Worm (Caenorhabditis elegans) whole organism, L3 larva: Measurements from ENCODE around the gene abts-4.

Experiments used
- R02D3.7 ChIP-seq: fragments of 150-350 bp; optimal IDR thresholded peaks from 2 replicates; lab custom pipeline; 2014; ENCODE audit warnings: missing biosample characterization, missing genetic modification characterization
- ZK546.5 ChIP-seq: sonication (generic microtip); optimal IDR thresholded peaks from 2 replicates; lab custom pipeline; 2017; ENCODE audit warnings: missing biosample characterization, missing genetic modification characterization
- aly-2 ChIP-seq: fragments of 150-350 bp; optimal IDR thresholded peaks from 2 replicates; lab custom pipeline; 2014; ENCODE audit warnings: missing biosample characterization, missing genetic modification characterization
- ama-1 ChIP-seq: fragments of 150-350 bp; optimal IDR thresholded peaks from 2 replicates; lab custom pipeline; 2018
- ceh-16 ChIP-seq: sonication (generic microtip); optimal IDR thresholded peaks from 2 replicates; lab custom pipeline; 2017; ENCODE audit warnings: missing biosample characterization, missing genetic modification characterization
- ceh-28 ChIP-seq: fragments of 150-350 bp; optimal IDR thresholded peaks from 2 replicates; lab custom pipeline; 2014; ENCODE audit warnings: missing biosample characterization, missing genetic modification reagents, missing genetic modification characterization
- ceh-82 ChIP-seq: fragments of 150-350 bp; optimal IDR thresholded peaks from 2 replicates; lab custom pipeline; 2014; ENCODE audit warnings: missing biosample characterization, missing genetic modification characterization
- daf-12 ChIP-seq: fragments of 150-350 bp; optimal IDR thresholded peaks from 2 replicates; lab custom pipeline; 2014; ENCODE audit warnings: missing biosample characterization, missing genetic modification reagents, missing genetic modification characterization
- egl-27 ChIP-seq: sonication (generic microtip); optimal IDR thresholded peaks from 4 replicates; lab custom pipeline; 2017; ENCODE audit warnings: missing biosample characterization, missing genetic modification reagents, missing genetic modification characterization
- egl-5 ChIP-seq: fragments of 150-350 bp; optimal IDR thresholded peaks from 2 replicates; lab custom pipeline; 2017; ENCODE audit warnings: missing biosample characterization, missing genetic modification reagents, missing genetic modification characterization, inconsistent platforms
- elt-1 ChIP-seq: fragments of 150-350 bp; optimal IDR thresholded peaks from 2 replicates; lab custom pipeline; 2014; ENCODE audit warnings: missing biosample characterization, missing genetic modification characterization
- elt-2 ChIP-seq: sonication (generic microtip); optimal IDR thresholded peaks from 2 replicates; lab custom pipeline; 2016; ENCODE audit warnings: missing genetic modification reagents, mild to moderate bottlenecking, missing genetic modification characterization, missing compliant biosample characterization
- elt-3 ChIP-seq, 3 experiments: fragments of 150-350 bp in 1 of 3; sonication (generic microtip) in 2 of 3; optimal IDR thresholded peaks; 2 replicates in 2 of 3; 4 replicates in 1 of 3; lab custom pipeline; 2014 to 2017; ENCODE audit warnings: missing biosample characterization in 3 of 3, missing genetic modification characterization in 3 of 3
- eor-1 ChIP-seq, 2 experiments: fragments of 150-350 bp; optimal IDR thresholded peaks; 2 replicates each; lab custom pipeline; 2014 to 2018; ENCODE audit warnings: missing biosample characterization in 2 of 2, missing genetic modification characterization in 2 of 2
- fkh-10 ChIP-seq: sonication (generic microtip); optimal IDR thresholded peaks from 2 replicates; lab custom pipeline; 2017; ENCODE audit warnings: missing biosample characterization, missing genetic modification reagents, missing genetic modification characterization
- fkh-2 ChIP-seq: fragments of 150-350 bp; optimal IDR thresholded peaks from 2 replicates; lab custom pipeline; 2014; ENCODE audit warnings: missing biosample characterization, missing genetic modification reagents, missing genetic modification characterization
- fos-1 ChIP-seq: fragments of 150-350 bp; optimal IDR thresholded peaks from 2 replicates; lab custom pipeline; 2014; ENCODE audit warnings: missing biosample characterization, missing genetic modification characterization
- hmg-11 ChIP-seq: sonication (generic microtip); optimal IDR thresholded peaks from 2 replicates; lab custom pipeline; 2016; ENCODE audit warnings: missing genetic modification characterization, missing compliant biosample characterization
- jun-1 ChIP-seq: fragments of 150-350 bp; optimal IDR thresholded peaks from 2 replicates; lab custom pipeline; 2014; ENCODE audit warnings: missing biosample characterization, missing genetic modification reagents, missing genetic modification characterization
- lin-15B ChIP-seq: fragments of 150-350 bp; optimal IDR thresholded peaks from 2 replicates; lab custom pipeline; 2014; ENCODE audit warnings: missing biosample characterization, missing genetic modification characterization
- lin-39 ChIP-seq: fragments of 150-350 bp; optimal IDR thresholded peaks from 2 replicates; lab custom pipeline; 2018; ENCODE audit warnings: missing biosample characterization, missing genetic modification reagents, missing genetic modification characterization
- lsy-12 ChIP-seq: sonication (generic microtip); optimal IDR thresholded peaks from 2 replicates; lab custom pipeline; 2016; ENCODE audit warnings: mild to moderate bottlenecking, missing genetic modification characterization, missing compliant biosample characterization
- mdl-1 ChIP-seq: fragments of 150-350 bp; optimal IDR thresholded peaks from 2 replicates; lab custom pipeline; 2014; ENCODE audit warnings: missing biosample characterization, missing genetic modification characterization
- mml-1 ChIP-seq: fragments of 150-350 bp; sonication (generic microtip); optimal IDR thresholded peaks from 3 replicates; lab custom pipeline; 2014; ENCODE audit warnings: missing biosample characterization, missing genetic modification characterization
- nfya-1 ChIP-seq: sonication (generic microtip); optimal IDR thresholded peaks from 2 replicates; lab custom pipeline; 2017; ENCODE audit warnings: missing genetic modification characterization, mild to moderate bottlenecking, missing compliant biosample characterization, antibody characterized with exemption, moderate library complexity; ENCODE audit not compliant: insufficient read depth
- nhr-11 ChIP-seq: fragments of 150-350 bp; optimal IDR thresholded peaks from 2 replicates; lab custom pipeline; 2014; ENCODE audit warnings: missing biosample characterization, missing genetic modification characterization
- nhr-12 ChIP-seq: fragments of 150-350 bp; optimal IDR thresholded peaks from 2 replicates; lab custom pipeline; 2014; ENCODE audit warnings: missing biosample characterization, missing genetic modification characterization
- nhr-23 ChIP-seq: fragments of 150-350 bp; optimal IDR thresholded peaks from 2 replicates; lab custom pipeline; 2014; ENCODE audit warnings: missing biosample characterization, missing genetic modification reagents, missing genetic modification characterization
- nhr-237 ChIP-seq: fragments of 150-350 bp; optimal IDR thresholded peaks from 2 replicates; lab custom pipeline; 2014; ENCODE audit warnings: missing biosample characterization, missing genetic modification characterization
- nhr-25 ChIP-seq: sonication (generic microtip); optimal IDR thresholded peaks from 2 replicates; lab custom pipeline; 2017; ENCODE audit warnings: missing biosample characterization, missing genetic modification characterization
- nhr-28 ChIP-seq: fragments of 150-350 bp; optimal IDR thresholded peaks from 2 replicates; lab custom pipeline; 2014; ENCODE audit warnings: missing biosample characterization, missing genetic modification characterization
- nhr-43 ChIP-seq: sonication (generic microtip); optimal IDR thresholded peaks from 2 replicates; lab custom pipeline; 2016; ENCODE audit warnings: mild to moderate bottlenecking, missing genetic modification characterization, missing compliant biosample characterization; ENCODE audit not compliant: poor library complexity, severe bottlenecking
- nhr-67 ChIP-seq: fragments of 150-350 bp; optimal IDR thresholded peaks from 2 replicates; lab custom pipeline; 2014; ENCODE audit warnings: missing biosample characterization, missing genetic modification characterization
- nhr-76 ChIP-seq: fragments of 150-350 bp; sonication (generic microtip); optimal IDR thresholded peaks from 5 replicates; lab custom pipeline; 2014; ENCODE audit warnings: missing biosample characterization, missing genetic modification characterization
- nhr-77 ChIP-seq: fragments of 150-350 bp; optimal IDR thresholded peaks from 2 replicates; lab custom pipeline; 2014; ENCODE audit warnings: missing biosample characterization, missing genetic modification characterization
- pha-4 ChIP-seq: fragments of 150-350 bp; optimal IDR thresholded peaks from 2 replicates; lab custom pipeline; 2014; ENCODE audit warnings: missing biosample characterization, missing genetic modification reagents, missing genetic modification characterization
- pqm-1 ChIP-seq: fragments of 150-350 bp; optimal IDR thresholded peaks from 2 replicates; lab custom pipeline; 2017; ENCODE audit warnings: missing biosample characterization, missing genetic modification characterization, inconsistent platforms
- sea-2 ChIP-seq: fragments of 150-350 bp; sonication (generic microtip); optimal IDR thresholded peaks from 4 replicates; lab custom pipeline; 2014; ENCODE audit warnings: missing biosample characterization, missing genetic modification reagents, missing genetic modification characterization
- skn-1 ChIP-seq: fragments of 150-350 bp; optimal IDR thresholded peaks from 2 replicates; lab custom pipeline; 2014; ENCODE audit warnings: missing biosample characterization, missing genetic modification characterization
- snpc-4 ChIP-seq: fragments of 150-350 bp; optimal IDR thresholded peaks from 2 replicates; lab custom pipeline; 2014; ENCODE audit warnings: missing biosample characterization, missing genetic modification characterization
- tbx-2 ChIP-seq: sonication (generic microtip); optimal IDR thresholded peaks from 2 replicates; lab custom pipeline; 2016; ENCODE audit warnings: mild to moderate bottlenecking, missing genetic modification characterization, missing compliant biosample characterization
- unc-39 ChIP-seq: sonication (generic microtip); optimal IDR thresholded peaks from 4 replicates; lab custom pipeline; 2017; ENCODE audit warnings: missing biosample characterization, missing genetic modification characterization
- unc-62 ChIP-seq: fragments of 150-350 bp; sonication (generic microtip); optimal IDR thresholded peaks from 4 replicates; lab custom pipeline; 2014; ENCODE audit warnings: missing biosample characterization, missing genetic modification reagents, missing genetic modification characterization
- zag-1 ChIP-seq: fragments of 150-350 bp; optimal IDR thresholded peaks from 2 replicates; lab custom pipeline; 2014; ENCODE audit warnings: missing biosample characterization, missing genetic modification characterization
- ztf-11 ChIP-seq: fragments of 150-350 bp; optimal IDR thresholded peaks from 2 replicates; lab custom pipeline; 2014; ENCODE audit warnings: missing biosample characterization, missing genetic modification characterization
- ztf-4 ChIP-seq: fragments of 150-350 bp; optimal IDR thresholded peaks from 2 replicates; lab custom pipeline; 2014; ENCODE audit warnings: missing biosample characterization, missing genetic modification characterization

Gene abts-4

ce11 chrX:6735494-6735893, 26.0 kb downstream of the abts-4 start:
- peak; percentile 22 for TF ChIP-seq nhr-23 (tag; lab: Kevin White, UChicago)
- peak; percentile 51 for TF ChIP-seq nfya-1 (tag; lab: Kevin White, UChicago)
- peak; percentile 76 for TF ChIP-seq nhr-43
- peak; percentile 54 for TF ChIP-seq nhr-25 (tag; lab: Kevin White, UChicago)
- TF ChIP-seq lin-39 = peak; percentile 20
- no peak for TF ChIP-seq pqm-1 (tag; lab: Kevin White, UChicago)
- TF ChIP-seq mdl-1 (tag; lab: Kevin White, UChicago) = peak; percentile 48
- peak; percentile 3 for TF ChIP-seq pha-4 (tag; lab: Kevin White, UChicago)
- TF ChIP-seq elt-2 = no peak
- peak; percentile 37 for TF ChIP-seq lsy-12

- TF ChIP-seq lin-39 = no peak
- no peak for TF ChIP-seq ceh-28 (tag; lab: Kevin White, UChicago)
- no peak for TF ChIP-seq ZK546.5 (tag; lab: Kevin White, UChicago)
- TF ChIP-seq zag-1 (tag; lab: Kevin White, UChicago) = no peak
- no peak for TF ChIP-seq elt-3 (tag; optimal IDR thresholded peaks at IDR 0.05; lab: Kevin White, UChicago)
- no peak for TF ChIP-seq nhr-11 (tag; lab: Kevin White, UChicago)
- TF ChIP-seq ama-1 (lab: Kevin White, UChicago) = no peak
- no peak for TF ChIP-seq nhr-67
- no peak for TF ChIP-seq ceh-16 (tag; lab: Kevin White, UChicago)
- no peak for TF ChIP-seq snpc-4 (tag; lab: Kevin White, UChicago)
- no peak for TF ChIP-seq nhr-23 (tag; lab: Kevin White, UChicago)
- TF ChIP-seq mdl-1 (tag; lab: Kevin White, UChicago) = no peak
- TF ChIP-seq lsy-12 = no peak
- TF ChIP-seq egl-27 (tag; lab: Kevin White, UChicago) = no peak
- no peak for TF ChIP-seq R02D3.7 (tag; lab: Kevin White, UChicago)
- TF ChIP-seq elt-2 = no peak
- TF ChIP-seq nhr-12 (tag; lab: Kevin White, UChicago) = no peak
- TF ChIP-seq nhr-25 (tag; lab: Kevin White, UChicago) = no peak
- TF ChIP-seq unc-62 (GFP tag; lab: Kevin White, UChicago) = no peak
- no peak for TF ChIP-seq ceh-82 (tag; lab: Kevin White, UChicago)
Observed at ce11 chrX:6733201-6733600, 28.3 kb downstream of the abts-4 start, which contains the start of gene R03E9.2. Gene R03E9.2 (minus strand): TSS chrX:6733301.

ce11 chrX:6729593-6729992, 31.9 kb downstream of the abts-4 start, which contains the start of gene K11G12.6:
Gene K11G12.6 (minus strand): TSS chrX:6729657.
- TF ChIP-seq snpc-4 (tag; lab: Kevin White, UChicago) (peak; percentile 49), nhr-76 (tag; lab: Kevin White, UChicago) (no peak), R02D3.7 (tag; lab: Kevin White, UChicago) (no peak), pqm-1 (tag; lab: Kevin White, UChicago) (no peak), egl-27 (tag; lab: Kevin White, UChicago) (no peak), ceh-28 (tag; lab: Kevin White, UChicago) (no peak), fos-1 (tag; lab: Kevin White, UChicago) (no peak), nhr-12 (tag; lab: Kevin White, UChicago) (no peak), ama-1 (lab: Kevin White, UChicago) (no peak), daf-12 (no peak), ztf-4 (tag; lab: Kevin White, UChicago) (no peak), tbx-2 (tag; lab: Kevin White, UChicago) (no peak), lin-39 (peak; percentile 16), eor-1 (tag; optimal IDR thresholded peaks at IDR 0.05; lab: Kevin White, UChicago) (no peak), ztf-11 (tag; lab: Kevin White, UChicago) (no peak), nhr-43 (no peak), nhr-77 (tag; lab: Kevin White, UChicago) (no peak), fkh-10 (no peak), elt-2 (no peak), elt-3 (tag; optimal IDR thresholded peaks at IDR 0.05; lab: Kevin White, UChicago) (no peak), pha-4 (tag; lab: Kevin White, UChicago) (peak; percentile 92), sea-2 (GFP tag; lab: Kevin White, UChicago) (no peak), jun-1 (tag; lab: Kevin White, UChicago) (peak; percentile 15), nhr-23 (tag; lab: Kevin White, UChicago) (no peak), nhr-11 (tag; lab: Kevin White, UChicago) (no peak), ceh-16 (tag; lab: Kevin White, UChicago) (no peak), hmg-11 (tag; lab: Kevin White, UChicago) (peak; percentile 13), lin-15B (tag; lab: Kevin White, UChicago) (no peak), lsy-12 (no peak), nfya-1 (tag; lab: Kevin White, UChicago) (peak; percentile 46), ZK546.5 (tag; lab: Kevin White, UChicago) (no peak), nhr-237 (tag; lab: Kevin White, UChicago) (no peak), zag-1 (tag; lab: Kevin White, UChicago) (no peak), ceh-82 (tag; lab: Kevin White, UChicago) (no peak), nhr-25 (tag; lab: Kevin White, UChicago) (no peak), fkh-2 (tag; lab: Kevin White, UChicago) (no peak), aly-2 (no peak), mml-1 (tag; lab: Kevin White, UChicago) (no peak), mdl-1 (tag; lab: Kevin White, UChicago) (peak; percentile 28), egl-5 (peak; percentile 40), elt-1 (no peak), skn-1 (tag; lab: Kevin White, UChicago) (no peak), nhr-67 (no peak), unc-39 (tag; lab: Kevin White, UChicago) (no peak), nhr-28 (tag; lab: Kevin White, UChicago) (no peak)
